Fruit fly (Drosophila melanogaster) whole organism, prepupa: Measurements from ENCODE around the gene CG15201.
A peak's percentile ranks its signal among the peaks of the same experiment; 100 is the strongest.

Experiments used
- CG10631 ChIP-seq: fragments of 200-800 bp; sonication (Bioruptor generic); optimal IDR thresholded peaks from 2 replicates; lab custom pipeline; 2016; ENCODE audit warnings: missing biosample characterization, missing genetic modification characterization
- CG11762 ChIP-seq: fragments of 200-800 bp; sonication (Bioruptor generic); optimal IDR thresholded peaks from 3 replicates; lab custom pipeline; 2016; ENCODE audit warnings: missing biosample characterization, missing genetic modification characterization; ENCODE audit not compliant: insufficient read depth
- CG11902 ChIP-seq: fragments of 200-800 bp; sonication (Bioruptor generic); optimal IDR thresholded peaks from 3 replicates; lab custom pipeline; 2016; ENCODE audit warnings: missing biosample characterization, missing genetic modification characterization
- CG15336 ChIP-seq: fragments of 200-800 bp; sonication (Bioruptor generic); IDR thresholded peaks from 2 replicates; pipeline ENCODE4 v1.3.6; 2022; ENCODE audit warnings: missing biosample characterization, missing genetic modification characterization
- CG16779 ChIP-seq: fragments of 200-800 bp; sonication (Bioruptor generic); optimal IDR thresholded peaks from 3 replicates; lab custom pipeline; 2017; ENCODE audit warnings: missing biosample characterization, mild to moderate bottlenecking, missing genetic modification characterization
- CG31627 ChIP-seq: fragments of 200-800 bp; sonication (Bioruptor generic); optimal IDR thresholded peaks from 3 replicates; lab custom pipeline; 2016; ENCODE audit warnings: missing biosample characterization, missing genetic modification characterization
- CG4318 ChIP-seq: fragments of 200-800 bp; sonication (Bioruptor generic); optimal IDR thresholded peaks from 3 replicates; lab custom pipeline; 2017; ENCODE audit warnings: missing biosample characterization, mild to moderate bottlenecking, missing genetic modification characterization
- CG6163 ChIP-seq: fragments of 200-800 bp; sonication (Bioruptor generic); IDR thresholded peaks from 3 replicates; pipeline ENCODE4 v1.3.6; 2022; ENCODE audit warnings: missing biosample characterization, missing genetic modification characterization
- CG7368 ChIP-seq: fragments of 200-800 bp; sonication (Bioruptor generic); optimal IDR thresholded peaks from 3 replicates; lab custom pipeline; 2016; ENCODE audit warnings: missing biosample characterization, missing genetic modification characterization
- CG8319 ChIP-seq: fragments of 200-800 bp; sonication (Bioruptor generic); optimal IDR thresholded peaks from 3 replicates; lab custom pipeline; 2016; ENCODE audit warnings: missing biosample characterization, missing genetic modification characterization
- CG8632 ChIP-seq: fragments of 200-800 bp; sonication (Bioruptor generic); optimal IDR thresholded peaks from 3 replicates; lab custom pipeline; 2016; ENCODE audit warnings: missing biosample characterization, missing genetic modification characterization
- CG9139 ChIP-seq: fragments of 200-800 bp; sonication (Bioruptor generic); optimal IDR thresholded peaks from 3 replicates; lab custom pipeline; 2017; ENCODE audit warnings: missing biosample characterization, mild to moderate bottlenecking, missing genetic modification characterization
- Eip78C ChIP-seq: fragments of 200-800 bp; sonication (Bioruptor generic); peaks from one replicate; lab custom pipeline; 2016; ENCODE audit warnings: missing biosample characterization, missing genetic modification characterization
- Ets21C ChIP-seq: fragments of 200-800 bp; sonication (Bioruptor generic); optimal IDR thresholded peaks from 3 replicates; lab custom pipeline; 2016; ENCODE audit warnings: missing biosample characterization, missing genetic modification characterization
- Ets96B ChIP-seq: fragments of 200-800 bp; optimal IDR thresholded peaks from 2 replicates; lab custom pipeline; 2019; ENCODE audit warnings: missing biosample characterization, mild to moderate bottlenecking, missing genetic modification characterization, moderate library complexity
- Hr39 ChIP-seq: fragments of 200-800 bp; sonication (Bioruptor generic); optimal IDR thresholded peaks from 2 replicates; lab custom pipeline; 2016; ENCODE audit warnings: missing biosample characterization, missing genetic modification characterization
- Hr4 ChIP-seq: fragments of 200-800 bp; sonication (Bioruptor generic); optimal IDR thresholded peaks from 3 replicates; lab custom pipeline; 2016; ENCODE audit warnings: missing biosample characterization, missing genetic modification characterization
- Met ChIP-seq: fragments of 200-800 bp; sonication (Bioruptor generic); optimal IDR thresholded peaks from 3 replicates; lab custom pipeline; 2016; ENCODE audit warnings: missing biosample characterization, missing genetic modification characterization
- Smox ChIP-seq: fragments of 200-800 bp; sonication (Bioruptor generic); optimal IDR thresholded peaks from 3 replicates; lab custom pipeline; 2016; ENCODE audit warnings: missing biosample characterization, missing genetic modification characterization
- Sox102F ChIP-seq: fragments of 200-800 bp; sonication (Bioruptor generic); optimal IDR thresholded peaks from 2 replicates; lab custom pipeline; 2016; ENCODE audit warnings: missing biosample characterization, mild to moderate bottlenecking, missing genetic modification characterization
- Sox14 ChIP-seq: fragments of 200-800 bp; sonication (Bioruptor generic); optimal IDR thresholded peaks from 3 replicates; lab custom pipeline; 2016; ENCODE audit warnings: missing biosample characterization, missing genetic modification characterization
- Sox15 ChIP-seq: fragments of 200-800 bp; sonication (Bioruptor generic); optimal IDR thresholded peaks from 3 replicates; lab custom pipeline; 2016; ENCODE audit warnings: missing biosample characterization, missing genetic modification characterization
- achi ChIP-seq: fragments of 200-800 bp; sonication (Bioruptor generic); optimal IDR thresholded peaks from 3 replicates; lab custom pipeline; 2016; ENCODE audit warnings: missing biosample characterization, missing genetic modification characterization
- acj6 ChIP-seq: fragments of 200-800 bp; sonication (Bioruptor generic); optimal IDR thresholded peaks from 3 replicates; lab custom pipeline; 2016; ENCODE audit warnings: missing biosample characterization, missing genetic modification characterization
- cyc ChIP-seq: fragments of 200-800 bp; sonication (Bioruptor generic); optimal IDR thresholded peaks from 3 replicates; lab custom pipeline; 2016; ENCODE audit warnings: missing biosample characterization, missing genetic modification characterization
- dac ChIP-seq: fragments of 200-800 bp; sonication (Bioruptor generic); optimal IDR thresholded peaks from 2 replicates; lab custom pipeline; 2017; ENCODE audit warnings: missing biosample characterization, mild to moderate bottlenecking, missing genetic modification characterization
- dsx ChIP-seq: fragments of 200-800 bp; optimal IDR thresholded peaks from 3 replicates; lab custom pipeline; 2019; ENCODE audit warnings: missing biosample characterization, mild to moderate bottlenecking, missing genetic modification characterization, moderate library complexity; ENCODE audit not compliant: poor library complexity, severe bottlenecking
- eg ChIP-seq: fragments of 200-800 bp; sonication (Bioruptor generic); IDR thresholded peaks from 3 replicates; pipeline ENCODE4 v1.3.6; 2022; ENCODE audit warnings: missing biosample characterization, missing genetic modification characterization
- esn ChIP-seq: fragments of 200-800 bp; sonication (Bioruptor generic); optimal IDR thresholded peaks from 2 replicates; lab custom pipeline; 2016; ENCODE audit warnings: missing biosample characterization, mild to moderate bottlenecking, missing genetic modification characterization, moderate library complexity
- fd85E ChIP-seq: fragments of 200-800 bp; sonication (Bioruptor generic); optimal IDR thresholded peaks from 3 replicates; lab custom pipeline; 2016; ENCODE audit warnings: missing biosample characterization, missing genetic modification characterization
- fkh ChIP-seq: fragments of 200-800 bp; sonication (Bioruptor generic); optimal IDR thresholded peaks from 3 replicates; lab custom pipeline; 2017; ENCODE audit warnings: missing biosample characterization, mild to moderate bottlenecking, missing genetic modification characterization, moderate library complexity
- lz ChIP-seq: fragments of 200-800 bp; sonication (Bioruptor generic); optimal IDR thresholded peaks from 3 replicates; lab custom pipeline; 2016; ENCODE audit warnings: missing biosample characterization, missing genetic modification characterization
- net ChIP-seq: fragments of 200-800 bp; sonication (Bioruptor generic); optimal IDR thresholded peaks from 3 replicates; lab custom pipeline; 2016; ENCODE audit warnings: missing biosample characterization, missing genetic modification characterization
- pdm3 ChIP-seq: fragments of 200-800 bp; sonication (Bioruptor generic); optimal IDR thresholded peaks from 3 replicates; lab custom pipeline; 2016; ENCODE audit warnings: missing biosample characterization, missing genetic modification characterization
- salr ChIP-seq, 2 experiments: fragments of 200-800 bp; sonication (Bioruptor generic); optimal IDR thresholded peaks; 3 replicates each; lab custom pipeline; 2016 to 2018; ENCODE audit warnings: missing biosample characterization in 2 of 2, missing genetic modification characterization in 2 of 2, mild to moderate bottlenecking in 1 of 2
- svp ChIP-seq: fragments of 200-800 bp; sonication (Bioruptor generic); peaks from one replicate; lab custom pipeline; 2016; ENCODE audit warnings: missing biosample characterization, missing genetic modification characterization
- topi ChIP-seq: fragments of 200-800 bp; sonication (Bioruptor generic); optimal IDR thresholded peaks from 3 replicates; lab custom pipeline; 2016; ENCODE audit warnings: missing biosample characterization, missing genetic modification characterization
- vri ChIP-seq: fragments of 200-800 bp; sonication (Bioruptor generic); optimal IDR thresholded peaks from 3 replicates; lab custom pipeline; 2016; ENCODE audit warnings: missing biosample characterization, mild to moderate bottlenecking, missing genetic modification characterization

The CG15201 gene

DNA sequence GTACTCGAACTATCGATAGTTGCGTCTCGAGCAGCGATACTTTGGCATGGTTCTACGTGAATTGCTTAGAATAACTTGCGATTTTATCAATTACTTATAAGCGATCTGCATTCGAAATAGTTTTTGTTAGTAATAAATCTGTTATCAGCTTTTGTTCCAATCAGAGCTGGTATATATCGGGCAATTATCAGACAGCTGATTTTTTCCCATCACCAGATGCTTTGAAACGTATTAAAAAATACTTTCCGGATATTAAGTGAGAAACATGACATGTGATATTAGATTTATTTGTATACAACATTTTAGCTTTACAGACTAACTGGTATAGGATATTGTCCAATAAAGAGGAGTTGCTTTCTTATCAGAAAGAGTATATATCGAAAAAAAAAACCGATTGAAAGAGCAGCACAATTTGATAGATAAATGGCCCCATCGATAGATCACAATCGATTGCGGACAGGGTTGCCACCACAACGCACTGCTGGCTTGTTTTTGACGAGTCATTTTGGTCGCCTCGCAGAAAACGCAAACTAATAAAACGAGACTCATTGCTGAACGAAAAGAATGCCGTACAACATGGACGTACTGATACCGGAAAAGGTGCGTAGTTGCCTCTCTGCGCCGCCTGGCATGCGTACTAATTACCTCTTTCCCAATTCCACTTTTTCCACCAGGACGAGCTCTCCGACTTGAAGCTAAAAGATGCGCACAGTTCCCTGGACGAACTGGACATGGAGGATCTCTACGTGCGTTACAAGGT lies 19.0 kb upstream of the CG15201 start, which contains the start of gene Rpt3 (continued):
- TF ChIP-seq dac (GFP tag; lab: Kevin White, UChicago): no peak
- TF ChIP-seq CG6163 (GFP tag; lab: Robert Waterston, UW): no peak
- TF ChIP-seq Sox102F: no peak
- TF ChIP-seq lz: no peak
- TF ChIP-seq vri: no peak
- TF ChIP-seq Sox15 (GFP tag; lab: Kevin White, UChicago): no peak
- no peak for TF ChIP-seq fd85E
- TF ChIP-seq CG4318 (GFP tag; lab: Kevin White, UChicago): no peak
- TF ChIP-seq CG11902 (GFP tag; lab: Kevin White, UChicago): no peak
- no peak for TF ChIP-seq Met (GFP tag; lab: Kevin White, UChicago)
- no peak for TF ChIP-seq eg (GFP tag; lab: Robert Waterston, UW)
- peak; percentile 69 for TF ChIP-seq Eip78C (GFP tag; lab: Kevin White, UChicago)
- TF ChIP-seq Smox (GFP tag; lab: Kevin White, UChicago): no peak
- TF ChIP-seq dsx: no peak
- no peak for TF ChIP-seq Hr4 (GFP tag; lab: Kevin White, UChicago)

DNA sequence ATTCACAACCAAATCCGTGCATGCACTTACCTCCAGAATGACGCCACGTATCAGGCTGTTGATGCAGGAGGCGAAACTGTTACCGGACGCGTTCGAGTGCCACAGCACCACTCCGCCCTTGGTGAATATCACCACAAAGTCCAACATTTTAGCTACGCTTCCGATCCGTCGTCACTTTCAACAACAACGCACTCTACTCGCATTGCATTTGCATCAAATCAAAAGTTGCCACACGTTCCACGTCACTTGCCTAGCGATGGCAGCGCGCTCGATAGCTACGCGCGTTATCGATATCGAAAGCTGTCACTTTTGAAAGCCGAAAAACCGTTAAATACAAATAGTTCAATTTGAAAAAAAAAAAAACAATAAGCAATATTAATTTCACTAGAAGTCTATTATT lies 15.1 kb upstream of the CG15201 start, which contains the start of gene SrpRalpha:
Gene SrpRalpha (minus strand): TSS at position 260 of the 400 bp plus-strand sequence.
- TF ChIP-seq esn (peak; percentile 1), CG16779 (no peak), achi (GFP tag; lab: Kevin White, UChicago) (peak; percentile 99), svp (GFP tag; lab: Kevin White, UChicago) (no peak), CG15336 (GFP tag; lab: Robert Waterston, UW) (0 out of 2 replicates have a peak, but pooled peaks have one; percentile 15)

- TF ChIP-seq Ets21C (GFP tag; lab: Kevin White, UChicago): no peak
These were observed 11.6 kb upstream of the CG15201 start, which contains the start of gene CG44385 for dm6 chrX:11132312-11132711. TSS of gene CG44385 (minus strand) at chrX:11132412.

- TF ChIP-seq CG11762 (no peak), CG15336 (GFP tag; lab: Robert Waterston, UW) (0 out of 2 replicates have a peak, but pooled peaks have one; percentile 7), salr (GFP tag; optimal IDR thresholded peaks at IDR 0.05; lab: Kevin White, UChicago) (no peak), Eip78C (GFP tag; lab: Kevin White, UChicago) (peak; percentile 5), Hr4 (GFP tag; lab: Kevin White, UChicago) (no peak), svp (GFP tag; lab: Kevin White, UChicago) (peak; percentile 41)
These were observed 7.9 kb upstream of the CG15201 start for dm6 chrX:11135840-11136586.

DNA sequence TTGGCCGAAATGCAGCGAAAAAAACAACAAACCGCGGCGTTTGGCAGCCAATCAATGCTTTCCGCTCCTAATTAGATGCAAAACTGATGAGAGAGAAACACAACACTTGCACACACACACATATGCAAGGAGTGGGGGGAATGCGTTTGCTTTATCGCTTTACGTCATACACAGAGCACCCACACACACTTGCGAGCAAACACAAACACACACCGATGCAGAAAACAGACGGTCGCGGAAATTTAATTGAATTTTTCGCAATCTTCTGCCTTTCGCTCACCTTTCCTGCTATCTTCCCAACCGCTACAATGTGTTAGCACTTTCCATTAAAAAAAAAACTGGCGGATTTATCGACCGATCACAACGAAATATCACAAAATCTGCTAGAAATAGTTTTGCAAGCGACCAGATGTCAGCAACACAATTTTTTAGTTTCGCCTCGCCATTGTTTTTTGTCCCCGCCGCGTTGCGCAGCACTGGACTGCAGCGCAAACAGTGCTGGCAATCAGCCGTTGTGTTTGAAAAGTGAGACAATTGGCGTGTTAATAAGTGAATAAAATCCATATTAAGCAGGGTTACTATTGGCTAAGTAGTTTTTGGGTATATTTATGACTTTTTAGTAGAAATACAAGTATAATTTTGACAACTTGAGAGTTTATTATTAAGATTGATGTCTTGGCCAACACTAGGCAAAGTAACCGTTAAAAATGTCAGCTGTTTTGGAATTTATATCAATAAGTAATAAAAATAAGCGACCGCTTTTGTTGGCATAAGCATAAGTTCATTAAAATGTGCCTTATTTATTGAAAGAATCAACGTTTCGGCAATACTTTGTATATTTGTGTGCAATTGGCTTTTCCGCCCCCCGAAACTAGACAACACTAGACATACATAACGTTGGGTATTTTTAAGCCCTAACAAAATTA lies 7.1 kb upstream of the CG15201 start, which contains the start of gene Klp10A:
Gene Klp10A (minus strand): TSS at position 532 of the 926 bp plus-strand sequence.
- no peak for TF ChIP-seq CG4318 (GFP tag; lab: Kevin White, UChicago)
- TF ChIP-seq Hr39 (GFP tag; lab: Kevin White, UChicago): peak; percentile 1
- no peak for TF ChIP-seq net
- peak; percentile 2 for TF ChIP-seq CG9139 (GFP tag; lab: Kevin White, UChicago)
- no peak for TF ChIP-seq dsx
- TF ChIP-seq vri: peak; percentile 87
- TF ChIP-seq Sox14 (GFP tag; lab: Kevin White, UChicago): peak; percentile 51
- no peak for TF ChIP-seq pdm3
- TF ChIP-seq esn: peak; percentile 35
- peak; percentile 34 for TF ChIP-seq achi (GFP tag; lab: Kevin White, UChicago)
- TF ChIP-seq CG7368 (GFP tag; lab: Kevin White, UChicago): peak; percentile 34
- peak; percentile 36 for TF ChIP-seq CG10631
- peak; percentile 1 for TF ChIP-seq CG11762
- no peak for TF ChIP-seq Ets96B (tag; lab: Kevin White, UChicago)
- peak; percentile 39 for TF ChIP-seq cyc (GFP tag; lab: Kevin White, UChicago)
- no peak for TF ChIP-seq CG8632
- peak; percentile 77 for TF ChIP-seq Eip78C (GFP tag; lab: Kevin White, UChicago)
- no peak for TF ChIP-seq Sox102F
- peak; percentile 48 for TF ChIP-seq lz
- TF ChIP-seq topi (GFP tag; lab: Kevin White, UChicago): peak; percentile 37
- TF ChIP-seq acj6 (GFP tag; lab: Kevin White, UChicago): peak; percentile 4
- TF ChIP-seq CG31627: peak; percentile 39
- peak; percentile 76 for TF ChIP-seq svp (GFP tag; lab: Kevin White, UChicago)
- peak; percentile 31 for TF ChIP-seq fkh (GFP tag; lab: Kevin White, UChicago)
- TF ChIP-seq CG8319 (GFP tag; lab: Kevin White, UChicago): peak; percentile 2
